Fruit fly (Drosophila melanogaster): Measurements from ENCODE around the gene CG6693.

CG6693 gene

DNA sequence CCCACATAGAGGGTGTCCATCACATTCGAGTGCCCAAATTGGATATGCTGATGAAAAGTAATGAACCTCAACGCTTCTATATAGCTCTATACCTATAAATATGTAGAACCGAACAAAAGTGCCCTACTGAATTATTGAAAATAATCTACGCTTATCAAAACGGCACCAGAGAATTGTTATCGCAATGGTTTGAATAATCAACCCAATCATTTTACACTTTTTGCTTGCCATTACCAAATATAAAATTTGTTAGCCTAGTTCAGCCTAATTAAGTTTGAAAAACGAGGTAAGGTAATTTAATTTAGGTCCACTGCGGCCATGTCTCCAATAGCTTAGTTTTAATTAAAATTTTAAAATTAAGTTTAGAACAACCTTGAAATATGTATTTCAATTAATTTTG, 45.7 kb downstream of the CG6693 start:
- TF ChIP-seq CG10348 (GFP tag; IDR thresholded peaks at IDR 0.05), result no peak
- TF ChIP-seq EcR (GFP tag; optimal IDR thresholded peaks at IDR 0.05), result no peak
- TF ChIP-seq CG4496 (GFP tag; IDR thresholded peaks at IDR 0.05), result no peak
- TF ChIP-seq fd96Ca (GFP tag; IDR thresholded peaks at IDR 0.05), result no peak
- TF ChIP-seq CG15710 (tag; optimal IDR thresholded peaks at IDR 0.05), result no peak
- TF ChIP-seq Ets98B (GFP tag; IDR thresholded peaks at IDR 0.05), result no peak
- TF ChIP-seq CG13204 (GFP tag; optimal IDR thresholded peaks at IDR 0.05), result no peak
- TF ChIP-seq Pif1A (GFP tag; optimal IDR thresholded peaks at IDR 0.05), result no peak
- TF ChIP-seq Snoo (tag; optimal IDR thresholded peaks at IDR 0.05), result no peak
- TF ChIP-seq CG9948 (tag; optimal IDR thresholded peaks at IDR 0.05), result no peak

DNA sequence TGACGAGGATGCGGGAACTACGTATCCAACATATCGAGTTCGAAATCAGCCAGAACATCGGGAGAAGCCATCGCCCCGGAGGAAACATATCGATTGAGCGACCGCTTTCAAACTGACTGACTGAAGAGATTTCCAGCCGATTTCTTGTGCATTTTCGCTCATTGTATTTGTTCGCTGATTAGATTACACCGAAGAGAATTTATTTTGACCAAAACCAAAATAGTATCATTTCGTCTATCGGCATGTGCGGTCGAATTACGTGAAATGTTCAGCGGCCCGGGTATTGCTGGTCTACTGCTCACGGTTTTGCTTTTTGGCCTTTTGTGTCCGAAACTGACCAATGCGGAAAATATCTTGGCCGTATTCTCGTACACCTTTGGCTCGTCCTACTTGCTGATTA, 46.1 kb downstream of the CG6693 start, which contains the start of the genes Ugt304A1 and Ugt303A1:
TSS of gene Ugt304A1 (minus strand) at position 101 of the 400 bp plus-strand sequence.
TSS of gene Ugt303A1 (plus strand) at position 222 of the 400 bp plus-strand sequence.
- TF ChIP-seq CG32121 (GFP tag; IDR thresholded peaks at IDR 0.05), result no peak
- no peak for TF ChIP-seq CG8301 (tag; optimal IDR thresholded peaks at IDR 0.05)
- no peak for TF ChIP-seq CG14655 (GFP tag; optimal IDR thresholded peaks at IDR 0.05)
- no peak for TF ChIP-seq CG8159 (tag; optimal IDR thresholded peaks at IDR 0.05)
- no peak for TF ChIP-seq Pif1B (GFP tag; optimal IDR thresholded peaks at IDR 0.05)
- no peak for TF ChIP-seq CG10348 (GFP tag; IDR thresholded peaks at IDR 0.05)
- TF ChIP-seq Ets98B (GFP tag; IDR thresholded peaks at IDR 0.05), result no peak
- TF ChIP-seq rn (GFP tag; IDR thresholded peaks at IDR 0.05), result no peak
- TF ChIP-seq Pif1A (GFP tag; optimal IDR thresholded peaks at IDR 0.05), result no peak
- TF ChIP-seq CG12605 (GFP tag; IDR thresholded peaks at IDR 0.05), result no peak
- TF ChIP-seq fd96Ca (GFP tag; IDR thresholded peaks at IDR 0.05), result no peak

DNA sequence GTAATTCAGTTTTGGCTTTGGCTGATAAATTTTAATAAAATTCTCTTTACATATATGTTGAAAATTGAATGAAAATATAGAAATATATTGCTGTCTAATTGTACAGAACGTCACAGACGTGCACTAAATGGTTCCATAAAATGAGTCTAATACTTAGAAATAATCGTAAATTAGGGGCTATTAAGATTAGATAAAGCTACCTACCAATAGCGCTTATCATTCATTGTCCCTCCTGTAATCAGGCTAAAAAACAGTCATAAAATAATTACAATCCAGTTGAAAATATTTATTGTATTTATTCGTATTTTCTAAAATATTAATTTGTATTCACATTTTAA, 48.3 kb downstream of the CG6693 start:
- TF ChIP-seq gl (tag; optimal IDR thresholded peaks at IDR 0.05) (no peak), CG17806 (tag; optimal IDR thresholded peaks at IDR 0.05) (no peak), fd96Ca (GFP tag; IDR thresholded peaks at IDR 0.05) (no peak), CG32121 (GFP tag; IDR thresholded peaks at IDR 0.05) (no peak), Pif1A (GFP tag; optimal IDR thresholded peaks at IDR 0.05) (no peak), CG8159 (tag; optimal IDR thresholded peaks at IDR 0.05) (no peak), CG13204 (GFP tag; optimal IDR thresholded peaks at IDR 0.05) (no peak), Ets98B (GFP tag; IDR thresholded peaks at IDR 0.05) (no peak), D1 (tag; optimal IDR thresholded peaks at IDR 0.05) (no peak), CG8301 (tag; optimal IDR thresholded peaks at IDR 0.05) (no peak), Snoo (tag; optimal IDR thresholded peaks at IDR 0.05) (no peak), CG14655 (GFP tag; optimal IDR thresholded peaks at IDR 0.05) (no peak), CG4496 (GFP tag; IDR thresholded peaks at IDR 0.05) (no peak), CG9948 (tag; optimal IDR thresholded peaks at IDR 0.05) (no peak), CG12605 (GFP tag; IDR thresholded peaks at IDR 0.05) (no peak), CG10348 (GFP tag; IDR thresholded peaks at IDR 0.05) (no peak), Pif1B (GFP tag; optimal IDR thresholded peaks at IDR 0.05) (no peak), rn (GFP tag; IDR thresholded peaks at IDR 0.05) (no peak), CG34367 (tag; optimal IDR thresholded peaks at IDR 0.05) (no peak)

DNA sequence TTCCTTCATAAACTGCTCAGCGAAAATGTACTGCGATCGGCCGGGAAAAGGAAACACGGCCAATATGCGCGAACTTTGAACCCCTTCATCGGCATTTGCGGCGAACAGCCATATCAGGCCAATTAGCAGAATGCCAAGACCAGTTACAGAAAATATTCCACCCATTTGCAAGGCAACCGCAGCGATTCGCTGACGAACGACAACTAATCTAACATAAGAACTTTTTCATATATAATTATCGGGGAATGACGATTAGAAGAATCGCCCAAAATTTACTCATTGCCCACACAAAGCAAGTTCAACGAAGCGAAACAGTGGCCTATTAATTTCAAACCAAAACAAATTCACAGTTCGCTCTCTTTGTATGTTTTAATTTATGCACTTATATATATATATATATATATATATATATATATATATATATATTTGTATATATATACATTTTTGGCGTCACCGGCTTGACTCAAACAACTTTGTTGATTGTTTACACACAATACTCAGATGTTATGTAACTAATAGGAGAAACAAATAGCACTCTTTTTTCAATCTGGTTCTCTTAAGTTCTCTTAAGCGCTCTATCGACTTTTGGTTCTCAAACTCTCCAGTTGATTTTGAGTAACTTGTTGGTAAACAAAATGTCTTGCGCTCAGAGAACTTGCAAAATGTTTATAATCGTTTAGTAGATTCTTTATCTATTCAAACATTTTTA, 48.8 kb downstream of the CG6693 start, which contains the start of gene Ugt35A1:
TSS of gene Ugt35A1 (minus strand) at position 205 of the 709 bp plus-strand sequence.
- no peak for TF ChIP-seq gl (tag; optimal IDR thresholded peaks at IDR 0.05)
- TF ChIP-seq CG17806 (tag; optimal IDR thresholded peaks at IDR 0.05), result no peak
- no peak for TF ChIP-seq CG12605 (GFP tag; IDR thresholded peaks at IDR 0.05)
- no peak for TF ChIP-seq CG14655 (GFP tag; optimal IDR thresholded peaks at IDR 0.05)
- no peak for TF ChIP-seq fd96Ca (GFP tag; IDR thresholded peaks at IDR 0.05)
- no peak for TF ChIP-seq CG4496 (GFP tag; IDR thresholded peaks at IDR 0.05)
- TF ChIP-seq CG34367 (tag; optimal IDR thresholded peaks at IDR 0.05), result no peak
- TF ChIP-seq EcR (GFP tag; optimal IDR thresholded peaks at IDR 0.05), result no peak
- TF ChIP-seq CG8159 (tag; optimal IDR thresholded peaks at IDR 0.05), result no peak
- TF ChIP-seq CG32121 (GFP tag; IDR thresholded peaks at IDR 0.05), result no peak
- TF ChIP-seq Snoo (tag; optimal IDR thresholded peaks at IDR 0.05), result no peak

Data from whole organism, pupa.